Worm (Caenorhabditis elegans) whole organism, L1 larva: ENCODE results near the gene nfm-1.

Experiments
- C04F5.9 ChIP-seq: sonication (generic microtip); optimal IDR thresholded peaks from 2 replicates; lab custom pipeline; 2016; ENCODE audit warnings: missing genetic modification characterization, missing compliant biosample characterization
- C16A3.4 ChIP-seq: fragments of 150-350 bp; optimal IDR thresholded peaks from 2 replicates; lab custom pipeline; 2014; ENCODE audit warnings: missing biosample characterization, missing genetic modification characterization
- C34B4.2 ChIP-seq: sonication (generic microtip); optimal IDR thresholded peaks from 2 replicates; lab custom pipeline; 2017; ENCODE audit warnings: mild to moderate bottlenecking, missing genetic modification characterization, missing compliant biosample characterization
- F16B12.6 ChIP-seq: fragments of 150-350 bp; optimal IDR thresholded peaks from 2 replicates; lab custom pipeline; 2014; ENCODE audit warnings: missing biosample characterization, missing genetic modification characterization
- Y116A8C.19 ChIP-seq: sonication (generic microtip); optimal IDR thresholded peaks from 2 replicates; lab custom pipeline; 2016; ENCODE audit warnings: missing compliant biosample characterization, missing genetic modification characterization, borderline replicate concordance
- blmp-1 ChIP-seq: fragments of 150-350 bp; optimal IDR thresholded peaks from 2 replicates; lab custom pipeline; 2014; ENCODE audit warnings: missing biosample characterization, missing genetic modification characterization
- ceh-63 ChIP-seq: fragments of 200-800 bp; sonication (Bioruptor generic); optimal IDR thresholded peaks from 2 replicates; lab custom pipeline; 2018; ENCODE audit warnings: mild to moderate bottlenecking, missing genetic modification characterization, missing compliant biosample characterization
- ceh-8 ChIP-seq: fragments of 200-800 bp; sonication (Bioruptor generic); optimal IDR thresholded peaks from 2 replicates; lab custom pipeline; 2018; ENCODE audit warnings: mild to moderate bottlenecking, missing genetic modification characterization, moderate library complexity, missing compliant biosample characterization
- ceh-90 ChIP-seq: sonication (generic microtip); optimal IDR thresholded peaks from 2 replicates; lab custom pipeline; 2016; ENCODE audit warnings: missing genetic modification characterization, missing compliant biosample characterization
- dpl-1 ChIP-seq, 3 experiments: fragments of 150-350 bp in 2 of 3; sonication (generic microtip) in 1 of 3; optimal IDR thresholded peaks; 2 replicates each; lab custom pipeline; 2014 to 2017; ENCODE audit warnings: missing biosample characterization in 3 of 3, missing genetic modification characterization in 3 of 3, missing genetic modification reagents in 3 of 3
- dsc-1 ChIP-seq: sonication (generic microtip); optimal IDR thresholded peaks from 2 replicates; lab custom pipeline; 2016; ENCODE audit warnings: mild to moderate bottlenecking, missing genetic modification characterization, missing compliant biosample characterization
- efl-1 ChIP-seq, 4 experiments: fragments of 150-350 bp; optimal IDR thresholded peaks in 3 of 4; peaks in 1 of 4; 1 replicate in 1 of 4; 2 replicates in 3 of 4; lab custom pipeline; 2014; ENCODE audit warnings: missing biosample characterization in 2 of 4, missing genetic modification characterization in 2 of 4, missing genetic modification reagents in 2 of 4
- efl-3 ChIP-seq: fragments of 200-800 bp; sonication (Bioruptor generic); optimal IDR thresholded peaks from 2 replicates; lab custom pipeline; 2018; ENCODE audit warnings: mild to moderate bottlenecking, missing genetic modification characterization, missing compliant biosample characterization
- egl-27 ChIP-seq, 2 experiments: fragments of 150-350 bp in 1 of 2; sonication (generic microtip); optimal IDR thresholded peaks; 3 replicates each; lab custom pipeline; 2017 to 2018; ENCODE audit warnings: missing biosample characterization in 2 of 2, missing genetic modification characterization in 2 of 2, missing genetic modification reagents in 2 of 2
- elt-3 ChIP-seq, 6 experiments: fragments of 150-350 bp in 1 of 6; sonication (generic microtip); optimal IDR thresholded peaks; 2 replicates each; lab custom pipeline; 2017 to 2018; ENCODE audit warnings: missing biosample characterization in 6 of 6, missing genetic modification characterization in 6 of 6, inconsistent platforms in 1 of 6
- ets-5 ChIP-seq: fragments of 200-800 bp; sonication (Bioruptor generic); IDR thresholded peaks from 2 replicates; pipeline ENCODE4 v1.3.6; 2022; ENCODE audit warnings: missing genetic modification characterization, missing compliant biosample characterization
- fkh-4 ChIP-seq: sonication (generic microtip); optimal IDR thresholded peaks from 2 replicates; lab custom pipeline; 2016; ENCODE audit warnings: missing compliant biosample characterization, missing genetic modification characterization, borderline replicate concordance
- fos-1 ChIP-seq: fragments of 150-350 bp; optimal IDR thresholded peaks from 2 replicates; lab custom pipeline; 2014; ENCODE audit warnings: missing biosample characterization, missing genetic modification characterization
- grh-1 ChIP-seq: fragments of 200-800 bp; sonication (Bioruptor generic); IDR thresholded peaks from 2 replicates; pipeline ENCODE4 v1.3.6; 2022; ENCODE audit warnings: missing genetic modification reagents, missing genetic modification characterization, missing compliant biosample characterization
- hlh-17 ChIP-seq: fragments of 200-800 bp; sonication (Bioruptor generic); optimal IDR thresholded peaks from 2 replicates; lab custom pipeline; 2018; ENCODE audit warnings: missing genetic modification characterization, mild to moderate bottlenecking, missing compliant biosample characterization, moderate library complexity, borderline replicate concordance
- isw-1 ChIP-seq: fragments of 200-800 bp; sonication (Bioruptor generic); IDR thresholded peaks from 2 replicates; pipeline ENCODE4 v1.3.6; 2022; ENCODE audit warnings: missing genetic modification characterization, missing compliant biosample characterization
- lin-13 ChIP-seq: fragments of 150-350 bp; optimal IDR thresholded peaks from 2 replicates; lab custom pipeline; 2014; ENCODE audit warnings: missing biosample characterization, missing genetic modification reagents, missing genetic modification characterization
- lin-15B ChIP-seq: fragments of 150-350 bp; sonication (generic microtip); optimal IDR thresholded peaks from 3 replicates; lab custom pipeline; 2014; ENCODE audit warnings: missing biosample characterization, missing genetic modification characterization
- lin-35 ChIP-seq, 2 experiments: fragments of 150-350 bp; optimal IDR thresholded peaks; 2 replicates each; lab custom pipeline; 2014; ENCODE audit warnings: missing biosample characterization in 2 of 2, missing genetic modification characterization in 2 of 2, missing genetic modification reagents in 2 of 2
- lin-39 ChIP-seq: fragments of 150-350 bp; optimal IDR thresholded peaks from 2 replicates; lab custom pipeline; 2014; ENCODE audit warnings: missing biosample characterization, missing genetic modification reagents, missing genetic modification characterization
- lsy-2 ChIP-seq, 2 experiments: fragments of 150-350 bp; optimal IDR thresholded peaks; 2 replicates each; lab custom pipeline; 2014; ENCODE audit warnings: missing biosample characterization in 2 of 2, missing genetic modification characterization in 2 of 2
- mab-9 ChIP-seq: fragments of 200-800 bp; sonication (Bioruptor generic); IDR thresholded peaks from 2 replicates; pipeline ENCODE4 v1.3.6; 2022; ENCODE audit warnings: missing genetic modification reagents, missing genetic modification characterization, missing compliant biosample characterization
- mef-2 ChIP-seq: fragments of 150-350 bp; optimal IDR thresholded peaks from 2 replicates; lab custom pipeline; 2014; ENCODE audit warnings: missing biosample characterization, missing genetic modification characterization
- mep-1 ChIP-seq: fragments of 150-350 bp; optimal IDR thresholded peaks from 2 replicates; lab custom pipeline; 2014; ENCODE audit warnings: missing biosample characterization, missing genetic modification characterization
- nhr-11 ChIP-seq: fragments of 150-350 bp; optimal IDR thresholded peaks from 2 replicates; lab custom pipeline; 2014; ENCODE audit warnings: missing biosample characterization, missing genetic modification characterization
- nhr-28 ChIP-seq: fragments of 150-350 bp; optimal IDR thresholded peaks from 2 replicates; lab custom pipeline; 2014; ENCODE audit warnings: missing biosample characterization, missing genetic modification characterization
- nhr-47 ChIP-seq: sonication (generic microtip); optimal IDR thresholded peaks from 2 replicates; lab custom pipeline; 2016; ENCODE audit warnings: mild to moderate bottlenecking, missing genetic modification characterization, moderate library complexity, missing compliant biosample characterization
- nhr-76 ChIP-seq: sonication (generic microtip); optimal IDR thresholded peaks from 2 replicates; lab custom pipeline; 2017; ENCODE audit warnings: missing biosample characterization, missing genetic modification characterization
- nhr-84 ChIP-seq: sonication (generic microtip); optimal IDR thresholded peaks from 2 replicates; lab custom pipeline; 2017; ENCODE audit warnings: missing biosample characterization, missing genetic modification characterization
- nhr-85 ChIP-seq: sonication (generic microtip); peaks from one replicate; lab custom pipeline; 2016; ENCODE audit warnings: missing genetic modification characterization, inconsistent platforms, missing compliant biosample characterization
- nhr-90 ChIP-seq: sonication (generic microtip); optimal IDR thresholded peaks from 2 replicates; lab custom pipeline; 2016; ENCODE audit warnings: mild to moderate bottlenecking, missing genetic modification characterization, missing compliant biosample characterization; ENCODE audit not compliant: poor library complexity
- pax-3 ChIP-seq: fragments of 200-800 bp; sonication (Bioruptor generic); optimal IDR thresholded peaks from 2 replicates; lab custom pipeline; 2018; ENCODE audit warnings: mild to moderate bottlenecking, missing genetic modification characterization, moderate library complexity, missing compliant biosample characterization
- snu-23 ChIP-seq: sonication (generic microtip); optimal IDR thresholded peaks from 2 replicates; lab custom pipeline; 2016; ENCODE audit warnings: missing genetic modification characterization, missing compliant biosample characterization
- sptf-1 ChIP-seq: fragments of 150-350 bp; optimal IDR thresholded peaks from 2 replicates; lab custom pipeline; 2014; ENCODE audit warnings: missing biosample characterization, missing genetic modification characterization
- swsn-7 ChIP-seq: sonication (generic microtip); optimal IDR thresholded peaks from 2 replicates; lab custom pipeline; 2016; ENCODE audit warnings: missing genetic modification characterization, missing compliant biosample characterization
- tbx-2 ChIP-seq: sonication (generic microtip); optimal IDR thresholded peaks from 2 replicates; lab custom pipeline; 2016; ENCODE audit warnings: missing genetic modification characterization, missing compliant biosample characterization
- unc-130 ChIP-seq: fragments of 150-350 bp; optimal IDR thresholded peaks from 2 replicates; lab custom pipeline; 2017; ENCODE audit warnings: missing biosample characterization, missing genetic modification characterization, inconsistent platforms
- unc-30 ChIP-seq: sonication (generic microtip); optimal IDR thresholded peaks from 2 replicates; lab custom pipeline; 2017; ENCODE audit warnings: missing biosample characterization, missing genetic modification characterization
- unc-86 ChIP-seq: sonication (generic microtip); optimal IDR thresholded peaks from 2 replicates; lab custom pipeline; 2016; ENCODE audit warnings: missing genetic modification characterization, missing compliant biosample characterization
- xbp-1 ChIP-seq: sonication (generic microtip); optimal IDR thresholded peaks from 2 replicates; lab custom pipeline; 2016; ENCODE audit warnings: missing genetic modification characterization, missing compliant biosample characterization
- zip-4 ChIP-seq: fragments of 200-800 bp; sonication (Bioruptor generic); optimal IDR thresholded peaks from 2 replicates; lab custom pipeline; 2018; ENCODE audit warnings: mild to moderate bottlenecking, missing genetic modification characterization, moderate library complexity, missing compliant biosample characterization
- ztf-4 ChIP-seq: fragments of 150-350 bp; optimal IDR thresholded peaks from 2 replicates; lab custom pipeline; 2014; ENCODE audit warnings: missing biosample characterization, missing genetic modification characterization

nfm-1 gene

ce11 chrIII:6158642-6159475 lies at the start of gene nfm-1 (continued):
- TF ChIP-seq Y116A8C.19 (no peak), nhr-84 (tag; lab: Kevin White, UChicago) (no peak), ceh-63 (no peak), nhr-90 (tag; lab: Kevin White, UChicago) (peak; percentile 62), hlh-17 (GFP tag; lab: Kevin White, UChicago) (no peak), F16B12.6 (tag; lab: Kevin White, UChicago) (peak; percentile 17), elt-3 (tag; optimal IDR thresholded peaks at IDR 0.05; lab: Kevin White, UChicago) (peak in 3 of 6 experiments; percentile 27 to 72 (median 33)), C34B4.2 (tag; lab: Kevin White, UChicago) (no peak), nhr-85 (tag; lab: Kevin White, UChicago) (peak; percentile 73), pax-3 (tag; lab: Kevin White, UChicago) (no peak), dpl-1 (GFP tag; optimal IDR thresholded peaks at IDR 0.05; lab: Kevin White, UChicago) (peak; percentile 13 to 48 (median 26)), fkh-4 (tag; lab: Kevin White, UChicago) (no peak), mef-2 (tag; lab: Kevin White, UChicago) (no peak), lin-35 (GFP tag; optimal IDR thresholded peaks at IDR 0.05; lab: Kevin White, UChicago) (peak; percentile 41 to 78), snu-23 (GFP tag; lab: Kevin White, UChicago) (peak; percentile 66), lsy-2 (tag; optimal IDR thresholded peaks at IDR 0.05; lab: Kevin White, UChicago) (peak; percentile 45 to 73), unc-86 (tag; lab: Kevin White, UChicago) (no peak), fos-1 (tag; lab: Kevin White, UChicago) (peak; percentile 42), lin-15B (tag; lab: Kevin White, UChicago) (peak; percentile 5), tbx-2 (peak; percentile 35), nhr-76 (tag; lab: Kevin White, UChicago) (no peak), dsc-1 (peak; percentile 60), ztf-4 (no peak), nhr-11 (no peak), mep-1 (tag; lab: Kevin White, UChicago) (peak; percentile 77), zip-4 (GFP tag; lab: Kevin White, UChicago) (no peak), egl-27 (tag; optimal IDR thresholded peaks at IDR 0.05; lab: Kevin White, UChicago) (peak in 1 of 2 experiments; percentile 3), nhr-28 (tag; lab: Kevin White, UChicago) (no peak), lin-13 (GFP tag; lab: Kevin White, UChicago) (peak; percentile 17), ets-5 (no peak), grh-1 (GFP tag; lab: Robert Waterston, UW) (0 out of 2 replicates have a peak, but pooled peaks have one; percentile 6), ceh-8 (no peak), mab-9 (GFP tag; lab: Robert Waterston, UW) (no peak)

ce11 chrIII:6110187-6110586 lies 49.1 kb upstream of the nfm-1 start:
- TF ChIP-seq efl-3 (GFP tag; lab: Kevin White, UChicago) (no peak), C34B4.2 (tag; lab: Kevin White, UChicago) (no peak), nhr-85 (tag; lab: Kevin White, UChicago) (no peak), ceh-90 (tag; lab: Kevin White, UChicago) (no peak), sptf-1 (no peak)

- peak in 2 of 6 experiments; percentile 2 to 3 for TF ChIP-seq elt-3 (tag; optimal IDR thresholded peaks at IDR 0.05; lab: Kevin White, UChicago)
- peak; percentile 50 to 69 (median 68) for TF ChIP-seq dpl-1 (GFP tag; optimal IDR thresholded peaks at IDR 0.05; lab: Kevin White, UChicago)
- peak; percentile 6 for TF ChIP-seq lin-39 (tag; lab: Kevin White, UChicago)
- peak; percentile 25 for TF ChIP-seq C04F5.9 (tag; lab: Kevin White, UChicago)
- TF ChIP-seq mep-1 (tag; lab: Kevin White, UChicago): peak; percentile 72
- peak; percentile 64 to 73 for TF ChIP-seq efl-1 (optimal IDR thresholded peaks at IDR 0.05; lab: Kevin White, UChicago)
- peak; percentile 63 to 95 for TF ChIP-seq efl-1 (GFP tag; optimal IDR thresholded peaks at IDR 0.05 in 1 of 2; lab: Kevin White, UChicago)
- TF ChIP-seq xbp-1: peak; percentile 48
- peak; percentile 56 for TF ChIP-seq isw-1 (GFP tag; lab: Robert Waterston, UW)
- TF ChIP-seq nhr-84 (tag; lab: Kevin White, UChicago): no peak
- TF ChIP-seq unc-130 (tag; lab: Kevin White, UChicago): no peak
- peak; percentile 45 for TF ChIP-seq C16A3.4 (tag; lab: Kevin White, UChicago)
- TF ChIP-seq blmp-1 (tag; lab: Kevin White, UChicago): peak; percentile 1
- TF ChIP-seq unc-30 (tag; lab: Kevin White, UChicago): no peak
- peak; percentile 62 for TF ChIP-seq nhr-47 (tag; lab: Kevin White, UChicago)
- TF ChIP-seq swsn-7: peak; percentile 36
- TF ChIP-seq lin-35 (GFP tag; optimal IDR thresholded peaks at IDR 0.05; lab: Kevin White, UChicago): peak; percentile 56 to 66
- peak; percentile 71 for TF ChIP-seq lsy-2 (tag; optimal IDR thresholded peaks at IDR 0.05; lab: Kevin White, UChicago)
Measured at ce11 chrIII:6116281-6116886, 42.9 kb upstream of the nfm-1 start, which contains the start of gene nmt-1. TSS of gene nmt-1 (minus strand) at chrIII:6116331.
